Worm (Caenorhabditis elegans): Measurements from ENCODE around the gene myrf-2.
A peak's percentile ranks its signal among the peaks of the same experiment; 100 is the strongest.

The myrf-2 gene

DNA sequence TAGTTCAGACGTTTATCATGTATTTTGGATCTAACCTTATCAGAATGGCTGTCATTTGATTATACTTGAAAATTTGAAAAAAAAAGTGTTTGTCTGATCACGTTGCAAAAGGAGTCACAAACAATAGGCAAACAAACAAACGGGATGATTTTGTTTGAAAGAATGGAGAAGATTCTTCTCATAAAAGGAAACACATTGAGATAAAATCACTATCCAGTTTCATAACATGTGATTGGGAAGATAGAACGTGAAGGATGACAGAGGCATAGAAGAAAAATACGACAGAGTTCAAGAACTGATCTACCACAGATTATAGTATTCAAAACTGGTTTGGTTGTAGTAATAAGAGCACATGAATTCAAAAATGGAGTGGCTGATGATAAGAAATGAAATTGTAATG, 24.6 kb upstream of the myrf-2 start, which contains the start of gene F44A6.5:
Gene F44A6.5, minus strand, starts transcription at position 151 of the 400 bp plus-strand sequence.
- TF ChIP-seq F55B11.4 (tag; optimal IDR thresholded peaks at IDR 0.05; ENCODE audit: borderline replicate concordance, insufficient read depth) (no peak), Y67H2A.10 (GFP tag; conservative IDR thresholded peaks at IDR 0.05) (no peak), tbp1 (GFP tag; optimal IDR thresholded peaks at IDR 0.05) (peak; percentile 2), mxl-1 (tag; optimal IDR thresholded peaks at IDR 0.05) (no peak), F39B2.1 (GFP tag; IDR thresholded peaks at IDR 0.05) (no peak), ztf-26 (tag; optimal IDR thresholded peaks at IDR 0.05) (peak; percentile 19), nfyb-1 (GFP tag; IDR thresholded peaks at IDR 0.05) (no peak), F57A8.1 (GFP tag; optimal IDR thresholded peaks at IDR 0.05) (no peak), nhr-80 (tag; optimal IDR thresholded peaks at IDR 0.05) (peak; percentile 53), Y79H2A.3 (GFP tag; conservative IDR thresholded peaks at IDR 0.05) (no peak), snpc-1.3 (tag; optimal IDR thresholded peaks at IDR 0.05; ENCODE audit: insufficient read depth) (no peak), F23B12.7 (tag; optimal IDR thresholded peaks at IDR 0.05; ENCODE audit: insufficient read depth) (peak; percentile 2), T07F8.4 (tag; optimal IDR thresholded peaks at IDR 0.05) (no peak), C17E4.6 (GFP tag; IDR thresholded peaks at IDR 0.05) (no peak), lin-40 (tag; optimal IDR thresholded peaks at IDR 0.05) (peak; percentile 42), nhr-27 (tag; optimal IDR thresholded peaks at IDR 0.05) (no peak), ztf-22 (GFP tag; optimal IDR thresholded peaks at IDR 0.05) (no peak), let-526 (GFP tag; IDR thresholded peaks at IDR 0.05) (no peak), cebp-1 (GFP tag; IDR thresholded peaks at IDR 0.05) (no peak), cebp-1 (tag; optimal IDR thresholded peaks at IDR 0.05) (peak; percentile 4)

DNA sequence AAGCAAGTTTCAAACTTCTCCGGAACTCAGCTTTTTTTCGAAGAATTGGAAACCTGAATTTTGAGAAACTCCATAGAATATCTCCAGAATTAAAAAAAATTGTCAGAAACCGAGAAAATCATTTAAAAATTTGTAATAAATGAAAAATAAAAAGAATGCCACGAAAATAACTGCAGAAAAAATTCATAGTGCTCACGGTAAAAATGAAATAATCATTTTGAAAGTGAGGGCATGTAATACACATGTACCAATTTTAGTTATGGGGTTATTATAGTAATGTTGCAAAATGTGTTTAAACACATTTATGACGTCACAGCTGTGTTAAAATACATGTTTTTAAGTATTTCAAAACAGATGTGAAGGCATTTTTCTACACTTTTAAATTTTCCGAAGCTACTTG, 22.7 kb upstream of the myrf-2 start:
- TF ChIP-seq Y53F4B.3 (GFP tag; IDR thresholded peaks at IDR 0.05) (no peak), ceh-27 (GFP tag; optimal IDR thresholded peaks at IDR 0.05) (no peak), F10E7.11 (tag; optimal IDR thresholded peaks at IDR 0.05) (no peak), B0019.2 (GFP tag; conservative IDR thresholded peaks at IDR 0.05) (no peak), ztf-26 (tag; optimal IDR thresholded peaks at IDR 0.05) (no peak), ama-1 (optimal IDR thresholded peaks at IDR 0.05) (no peak), ama-1 (GFP tag; optimal IDR thresholded peaks at IDR 0.05) (no peak), let-526 (GFP tag; IDR thresholded peaks at IDR 0.05) (no peak), lin-35 (GFP tag; optimal IDR thresholded peaks at IDR 0.05) (no peak), lsl-1 (GFP tag; optimal IDR thresholded peaks at IDR 0.05) (no peak), efl-1 (GFP tag; optimal IDR thresholded peaks at IDR 0.05) (no peak), let-607 (tag; optimal IDR thresholded peaks at IDR 0.05) (no peak)

DNA sequence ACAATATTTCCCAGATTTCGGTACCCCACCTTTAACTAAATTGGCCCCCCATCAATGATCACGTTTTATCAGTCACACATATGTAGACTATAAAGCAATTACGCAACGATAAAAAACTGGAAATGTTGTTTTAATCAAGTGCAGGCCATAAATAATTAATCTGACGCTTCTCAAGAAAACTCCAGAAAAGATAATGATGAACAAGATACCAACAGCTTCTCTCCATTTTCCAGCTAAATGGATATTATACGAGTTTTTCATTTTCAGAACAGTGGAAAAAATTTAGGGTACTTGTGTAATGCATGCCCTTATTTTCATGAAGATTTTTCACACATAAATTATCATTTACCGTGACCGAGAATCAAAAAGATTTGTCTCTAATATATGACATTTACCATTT, 22.2 kb upstream of the myrf-2 start:
- TF ChIP-seq lin-35 (GFP tag; optimal IDR thresholded peaks at IDR 0.05) (no peak), nhr-80 (tag; optimal IDR thresholded peaks at IDR 0.05) (peak; percentile 36)

DNA sequence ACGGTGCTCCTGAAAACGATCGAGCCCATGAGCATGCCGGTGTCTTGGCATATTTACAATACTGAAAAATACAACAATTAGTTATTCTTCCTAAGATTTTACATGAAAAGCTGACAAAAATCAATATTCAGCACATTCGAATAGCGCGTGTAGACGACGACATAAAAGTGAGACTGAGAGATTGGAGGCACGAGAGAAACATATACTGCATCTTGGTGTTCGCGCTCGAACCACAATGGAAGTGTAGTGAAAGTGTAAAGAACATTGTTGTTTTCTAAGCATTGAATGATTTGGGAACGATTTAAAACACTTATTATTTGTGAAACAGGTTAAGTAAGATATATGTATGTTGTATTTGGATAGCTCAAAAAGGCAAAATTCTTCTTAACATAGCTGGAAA, 21.3 kb upstream of the myrf-2 start, which contains the start of gene F44A6.4:
Gene F44A6.4, minus strand, starts transcription at position 67 of the 400 bp plus-strand sequence.
- no peak for TF ChIP-seq lin-26 (GFP tag; IDR thresholded peaks at IDR 0.05)
- TF ChIP-seq lir-1 (GFP tag; conservative IDR thresholded peaks at IDR 0.05) = no peak
- no peak for TF ChIP-seq mes-4 (tag; optimal IDR thresholded peaks at IDR 0.05)
- TF ChIP-seq tbx-9 (tag; optimal IDR thresholded peaks at IDR 0.05; ENCODE audit: borderline replicate concordance) = no peak
- TF ChIP-seq nfya-1 (tag; optimal IDR thresholded peaks at IDR 0.05; ENCODE audit: borderline replicate concordance, insufficient read depth) = no peak
- no peak for TF ChIP-seq F55B11.4 (tag; optimal IDR thresholded peaks at IDR 0.05; ENCODE audit: borderline replicate concordance, insufficient read depth)
- TF ChIP-seq lsy-27 (tag; optimal IDR thresholded peaks at IDR 0.05; ENCODE audit: borderline replicate concordance, insufficient read depth) = no peak
- TF ChIP-seq aptf-3 (GFP tag; IDR thresholded peaks at IDR 0.05) = no peak
- TF ChIP-seq bed-1 (GFP tag; IDR thresholded peaks at IDR 0.05) = no peak
- no peak for TF ChIP-seq egl-18 (GFP tag; IDR thresholded peaks at IDR 0.05)
- TF ChIP-seq B0035.1 (tag; optimal IDR thresholded peaks at IDR 0.05) = no peak
- TF ChIP-seq nhr-179 (tag; optimal IDR thresholded peaks at IDR 0.05) = no peak
- no peak for TF ChIP-seq repo-1 (tag; optimal IDR thresholded peaks at IDR 0.05)
- no peak for TF ChIP-seq K12H6.12 (tag; optimal IDR thresholded peaks at IDR 0.05)
- TF ChIP-seq F10E7.11 (tag; optimal IDR thresholded peaks at IDR 0.05) = no peak
- TF ChIP-seq pha-4 (tag; optimal IDR thresholded peaks at IDR 0.05) = no peak
- TF ChIP-seq ceh-91 (GFP tag; IDR thresholded peaks at IDR 0.05) = no peak

Measured in whole organism, young adult.